Worm (Caenorhabditis elegans) whole organism, late embryonic: ENCODE data around the gene lgc-43.

ENCODE experiments used
- F13H6.1 ChIP-seq: sonication (generic microtip); optimal IDR thresholded peaks from 2 replicates; lab custom pipeline; 2016; ENCODE audit warnings: missing genetic modification characterization, missing compliant biosample characterization
- K09A11.1 ChIP-seq: sonication (generic microtip); optimal IDR thresholded peaks from 2 replicates; lab custom pipeline; 2017; ENCODE audit warnings: antibody characterized with exemption, mild to moderate bottlenecking, missing genetic modification characterization, missing compliant biosample characterization; ENCODE audit not compliant: insufficient read depth
- T23F11.4 ChIP-seq: fragments of 200-800 bp; sonication (Bioruptor generic); optimal IDR thresholded peaks from 2 replicates; lab custom pipeline; 2018; ENCODE audit warnings: mild to moderate bottlenecking, missing genetic modification characterization, missing compliant biosample characterization
- ama-1 ChIP-seq: fragments of 150-350 bp; optimal IDR thresholded peaks from 2 replicates; lab custom pipeline; 2014
- ceh-18 ChIP-seq: sonication (generic microtip); optimal IDR thresholded peaks from 2 replicates; lab custom pipeline; 2016; ENCODE audit warnings: missing genetic modification characterization, missing compliant biosample characterization
- ceh-19 ChIP-seq: fragments of 200-800 bp; sonication (Bioruptor generic); optimal IDR thresholded peaks from 2 replicates; lab custom pipeline; 2018; ENCODE audit warnings: mild to moderate bottlenecking, missing genetic modification characterization, missing compliant biosample characterization
- ceh-22 ChIP-seq: sonication (generic microtip); optimal IDR thresholded peaks from 2 replicates; lab custom pipeline; 2017; ENCODE audit warnings: missing biosample characterization, missing genetic modification characterization
- ceh-34 ChIP-seq: sonication (generic microtip); optimal IDR thresholded peaks from 2 replicates; lab custom pipeline; 2016; ENCODE audit warnings: mild to moderate bottlenecking, missing genetic modification characterization, missing compliant biosample characterization
- ceh-48 ChIP-seq: sonication (generic microtip); optimal IDR thresholded peaks from 2 replicates; lab custom pipeline; 2016; ENCODE audit warnings: missing genetic modification characterization, inconsistent platforms, missing compliant biosample characterization
- ceh-6 ChIP-seq: fragments of 200-800 bp; sonication (Bioruptor generic); optimal IDR thresholded peaks from 2 replicates; lab custom pipeline; 2018; ENCODE audit warnings: mild to moderate bottlenecking, missing genetic modification characterization, missing compliant biosample characterization
- dmd-4 ChIP-seq: sonication (generic microtip); optimal IDR thresholded peaks from 2 replicates; lab custom pipeline; 2016; ENCODE audit warnings: borderline replicate concordance, missing genetic modification characterization, missing compliant biosample characterization
- elt-2 ChIP-seq: sonication (generic microtip); optimal IDR thresholded peaks from 2 replicates; lab custom pipeline; 2016; ENCODE audit warnings: missing genetic modification reagents, missing genetic modification characterization, missing compliant biosample characterization
- eyg-1 ChIP-seq: sonication (generic microtip); optimal IDR thresholded peaks from 2 replicates; lab custom pipeline; 2016; ENCODE audit warnings: missing genotype, missing genetic modification characterization, missing compliant biosample characterization
- fax-1 ChIP-seq: sonication (generic microtip); optimal IDR thresholded peaks from 2 replicates; lab custom pipeline; 2016; ENCODE audit warnings: missing genotype, missing genetic modification characterization, missing compliant biosample characterization
- fkh-10 ChIP-seq: fragments of 150-350 bp; optimal IDR thresholded peaks from 2 replicates; lab custom pipeline; 2014; ENCODE audit warnings: missing biosample characterization, missing genetic modification reagents, missing genetic modification characterization
- hlh-30 ChIP-seq: sonication (generic microtip); optimal IDR thresholded peaks from 2 replicates; lab custom pipeline; 2017; ENCODE audit warnings: antibody characterized with exemption, missing genetic modification characterization, missing compliant biosample characterization; ENCODE audit not compliant: insufficient read depth
- lin-11 ChIP-seq: fragments of 200-800 bp; sonication (Bioruptor generic); optimal IDR thresholded peaks from 2 replicates; lab custom pipeline; 2018; ENCODE audit warnings: mild to moderate bottlenecking, missing genetic modification characterization, missing compliant biosample characterization
- mec-3 ChIP-seq: sonication (generic microtip); optimal IDR thresholded peaks from 2 replicates; lab custom pipeline; 2016; ENCODE audit warnings: borderline replicate concordance, missing genetic modification characterization, missing compliant biosample characterization
- nfya-1 ChIP-seq: sonication (generic microtip); optimal IDR thresholded peaks from 2 replicates; lab custom pipeline; 2017; ENCODE audit warnings: missing genetic modification characterization, mild to moderate bottlenecking, missing compliant biosample characterization, antibody characterized with exemption, moderate library complexity
- nhr-11 ChIP-seq: fragments of 150-350 bp; optimal IDR thresholded peaks from 2 replicates; lab custom pipeline; 2014; ENCODE audit warnings: missing biosample characterization, missing genetic modification characterization
- npax-4 ChIP-seq: sonication (generic microtip); optimal IDR thresholded peaks from 2 replicates; lab custom pipeline; 2016; ENCODE audit warnings: missing genetic modification characterization, missing compliant biosample characterization
- pqm-1 ChIP-seq: sonication (generic microtip); optimal IDR thresholded peaks from 2 replicates; lab custom pipeline; 2016; ENCODE audit warnings: missing genetic modification characterization, missing compliant biosample characterization
- pros-1 ChIP-seq: fragments of 150-350 bp; optimal IDR thresholded peaks from 2 replicates; lab custom pipeline; 2014; ENCODE audit warnings: missing biosample characterization, missing genetic modification reagents, missing genetic modification characterization
- rnt-1 ChIP-seq: sonication (generic microtip); optimal IDR thresholded peaks from 2 replicates; lab custom pipeline; 2016; ENCODE audit warnings: missing genetic modification characterization, missing compliant biosample characterization
- sdc-2 ChIP-seq: sonication (generic microtip); optimal IDR thresholded peaks from 2 replicates; lab custom pipeline; 2016; ENCODE audit warnings: missing genotype, missing genetic modification characterization, missing compliant biosample characterization
- syd-9 ChIP-seq: sonication (generic microtip); optimal IDR thresholded peaks from 2 replicates; lab custom pipeline; 2016; ENCODE audit warnings: mild to moderate bottlenecking, missing genetic modification characterization, moderate library complexity, missing compliant biosample characterization
- tbx-2 ChIP-seq: sonication (generic microtip); optimal IDR thresholded peaks from 2 replicates; lab custom pipeline; 2016; ENCODE audit warnings: missing genetic modification characterization, missing compliant biosample characterization
- tbx-7 ChIP-seq: sonication (generic microtip); optimal IDR thresholded peaks from 2 replicates; lab custom pipeline; 2016; ENCODE audit warnings: missing genotype, missing genetic modification characterization, missing compliant biosample characterization
- ttx-3 ChIP-seq: sonication (generic microtip); optimal IDR thresholded peaks from 2 replicates; lab custom pipeline; 2016; ENCODE audit warnings: missing genetic modification reagents, missing genetic modification characterization, missing compliant biosample characterization
- unc-55 ChIP-seq: sonication (generic microtip); optimal IDR thresholded peaks from 2 replicates; lab custom pipeline; 2017; ENCODE audit warnings: missing biosample characterization, missing genetic modification reagents, missing genetic modification characterization
- zip-5 ChIP-seq: sonication (generic microtip); optimal IDR thresholded peaks from 2 replicates; lab custom pipeline; 2016; ENCODE audit warnings: missing genetic modification characterization, missing compliant biosample characterization
- ztf-16 ChIP-seq: sonication (generic microtip); optimal IDR thresholded peaks from 2 replicates; lab custom pipeline; 2017; ENCODE audit warnings: missing genetic modification characterization, missing compliant biosample characterization

Gene lgc-43

DNA sequence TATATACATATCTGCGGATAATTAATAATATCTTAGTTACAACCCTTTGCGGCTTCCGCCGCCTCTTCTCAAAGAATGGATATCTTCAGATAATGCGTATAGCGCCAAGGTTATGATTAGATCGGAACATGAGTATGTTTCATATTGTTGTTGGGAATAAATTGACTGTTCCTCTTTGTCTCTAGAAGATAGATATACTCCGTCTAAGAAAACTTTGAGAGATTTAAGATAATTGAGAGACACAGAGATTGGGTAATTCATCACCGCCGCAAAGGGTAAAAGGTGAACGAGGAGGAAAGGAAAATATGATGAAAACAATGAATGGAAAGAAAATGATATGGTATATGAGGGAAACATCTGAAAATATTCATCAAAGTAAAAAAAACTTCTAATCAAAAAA lies 1.8 kb upstream of the lgc-43 start:
- TF ChIP-seq unc-55 (GFP tag; lab: Kevin White, UChicago) (peak; percentile 32), tbx-2 (tag; lab: Kevin White, UChicago) (no peak)

DNA sequence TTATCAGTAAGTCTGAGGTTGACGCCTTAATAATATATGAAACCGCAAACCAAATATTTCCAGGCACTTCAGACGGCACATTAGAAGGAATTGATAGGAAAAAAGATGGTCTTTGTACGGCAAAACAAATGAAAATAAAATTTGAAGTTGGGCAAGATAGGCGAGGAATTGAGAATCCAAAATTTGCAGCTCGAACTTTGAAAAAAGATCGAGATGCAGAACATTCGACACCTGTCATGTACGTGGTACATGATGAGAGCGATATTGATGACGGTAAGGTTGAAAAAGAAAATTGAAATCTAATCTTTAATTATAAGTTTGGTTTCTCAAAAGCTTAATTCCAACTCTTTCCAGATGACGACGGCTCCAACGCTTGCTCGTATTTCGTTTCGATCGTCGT lies 867 bp upstream of the lgc-43 start:
- no peak for TF ChIP-seq T23F11.4 (GFP tag; lab: Kevin White, UChicago)

DNA sequence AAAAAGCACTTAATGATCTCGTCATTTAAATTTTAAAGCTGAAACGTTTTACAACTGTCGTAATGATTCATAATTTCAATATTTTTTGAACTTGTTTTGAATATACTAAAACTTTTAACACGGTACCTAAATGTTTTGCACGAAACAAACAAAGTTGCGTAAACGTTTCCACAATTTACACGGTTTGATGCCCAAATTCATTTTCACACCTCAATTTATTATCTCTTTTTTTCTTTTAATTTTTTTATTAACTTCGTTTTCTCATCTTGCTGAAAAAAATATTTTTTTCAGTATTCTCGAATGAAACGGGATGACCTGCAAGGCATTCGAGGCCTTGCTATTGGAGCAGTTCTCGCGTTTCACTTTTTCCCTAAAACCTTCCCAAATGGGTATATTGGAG lies 5.8 kb downstream of the lgc-43 start, which contains the start of gene oac-8:
Gene oac-8 (plus strand): TSS at position 301 of the 400 bp plus-strand sequence.
- TF ChIP-seq dmd-4 (no peak), hlh-30 (tag; lab: Kevin White, UChicago) (no peak), ttx-3 (tag; lab: Kevin White, UChicago) (no peak), F13H6.1 (tag; lab: Kevin White, UChicago) (no peak), fax-1 (tag; lab: Kevin White, UChicago) (no peak), syd-9 (no peak), rnt-1 (tag; lab: Kevin White, UChicago) (no peak), K09A11.1 (tag; lab: Kevin White, UChicago) (no peak), ceh-6 (GFP tag; lab: Kevin White, UChicago) (no peak), pros-1 (tag; lab: Kevin White, UChicago) (no peak)

DNA sequence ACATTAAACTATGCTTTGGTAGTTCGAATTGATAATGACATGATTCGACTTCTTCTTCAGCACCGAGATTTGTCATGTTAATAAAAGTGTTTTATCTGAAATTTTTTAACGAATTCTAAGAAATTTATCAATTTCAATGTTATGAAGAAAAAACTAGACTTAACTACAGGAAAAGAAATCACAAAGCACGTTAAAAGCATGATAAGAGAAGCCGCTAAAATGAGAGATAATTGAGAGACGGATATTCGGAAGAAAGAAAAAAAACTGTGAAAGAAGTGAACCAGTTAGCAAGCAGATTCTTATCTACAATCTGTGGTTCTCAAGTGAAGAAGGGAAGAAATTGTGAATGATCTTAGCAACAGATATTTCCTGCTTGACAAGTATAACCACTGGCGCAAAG lies 10.6 kb downstream of the lgc-43 start, which contains the start of gene C43F9.4:
Gene C43F9.4 (minus strand): TSS at position 101 of the 400 bp plus-strand sequence.
- TF ChIP-seq ceh-18 (tag; lab: Kevin White, UChicago) (no peak), lin-11 (tag; lab: Kevin White, UChicago) (no peak), pqm-1 (tag; lab: Kevin White, UChicago) (no peak), ceh-34 (no peak), ztf-16 (no peak), tbx-7 (no peak), syd-9 (no peak), pros-1 (tag; lab: Kevin White, UChicago) (no peak), zip-5 (no peak), ttx-3 (tag; lab: Kevin White, UChicago) (no peak), ceh-48 (tag; lab: Kevin White, UChicago) (no peak), nhr-11 (tag; lab: Kevin White, UChicago) (no peak), tbx-2 (tag; lab: Kevin White, UChicago) (no peak), eyg-1 (no peak), nfya-1 (tag; lab: Kevin White, UChicago) (no peak), fkh-10 (no peak), sdc-2 (no peak), npax-4 (no peak)
- TF ChIP-seq, all 69 proteins: peak for 0

DNA sequence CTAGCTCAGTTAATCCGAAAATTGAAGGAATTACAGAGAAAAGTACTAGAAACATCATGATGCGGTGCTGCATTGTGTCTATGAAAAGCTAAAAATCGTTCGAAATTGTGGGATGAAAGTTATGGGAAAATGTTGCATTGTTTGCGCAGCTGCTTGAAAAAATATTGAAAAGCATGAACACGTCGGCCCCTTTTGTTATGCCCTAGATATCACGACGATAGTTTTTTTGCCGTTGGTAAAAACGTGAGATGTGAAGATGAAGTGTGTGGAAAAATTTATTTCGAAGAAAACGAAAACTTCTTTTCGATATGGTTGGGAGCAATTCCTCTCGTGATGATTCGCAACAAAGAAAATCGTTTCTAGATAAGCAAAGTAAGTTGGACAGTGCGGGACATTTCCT lies 12.2 kb downstream of the lgc-43 start, which contains the start of the genes C43F9.5 and nkb-2:
Gene C43F9.5 (minus strand): TSS at position 101 of the 400 bp plus-strand sequence.
Gene nkb-2 (plus strand): TSS at position 277 of the 400 bp plus-strand sequence.
- TF ChIP-seq ama-1 (lab: Kevin White, UChicago) (no peak), elt-2 (no peak), mec-3 (tag; lab: Kevin White, UChicago) (no peak), ceh-19 (GFP tag; lab: Kevin White, UChicago) (no peak), sdc-2 (no peak), ceh-22 (tag; lab: Kevin White, UChicago) (no peak)

DNA sequence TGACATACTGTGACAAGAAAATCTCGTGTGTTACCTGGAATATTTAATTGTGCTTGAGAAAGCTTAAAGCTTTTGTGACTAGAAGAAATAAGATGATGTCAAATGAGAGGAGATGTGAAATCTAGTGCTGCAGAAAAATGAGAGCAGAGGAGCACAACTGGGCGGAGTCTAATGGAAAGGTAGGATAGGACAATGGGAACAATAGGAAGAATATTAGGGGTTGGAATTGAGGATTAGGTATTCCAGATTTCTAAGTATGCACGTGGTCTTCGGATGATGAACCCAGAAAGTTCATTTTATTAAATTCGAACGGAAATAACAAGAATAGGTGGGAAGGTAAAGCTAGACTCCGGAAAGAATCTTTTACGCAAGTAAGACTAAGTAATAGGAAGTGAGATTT lies 15.1 kb downstream of the lgc-43 start, which contains the start of gene C43F9.7:
Gene C43F9.7 (minus strand): TSS at position 101 of the 400 bp plus-strand sequence.
- TF ChIP-seq hlh-30 (tag; lab: Kevin White, UChicago) (no peak), syd-9 (no peak), ama-1 (lab: Kevin White, UChicago) (no peak), sdc-2 (no peak)
